Worm (Caenorhabditis elegans) whole organism, midembryonic: ENCODE measurements around the gene Y51H7C.13.

Source experiments
- T22C8.4 ChIP-seq: fragments of 200-800 bp; sonication (Bioruptor generic); IDR thresholded peaks from 2 replicates; pipeline ENCODE4 v1.3.6; 2022; ENCODE audit warnings: missing genetic modification characterization, missing compliant biosample characterization
- flt-1 ChIP-seq: fragments of 200-800 bp; sonication (Bioruptor generic); IDR thresholded peaks from 2 replicates; pipeline ENCODE4 v1.3.6; 2022; ENCODE audit warnings: missing genetic modification characterization, missing compliant biosample characterization
- med-1 ChIP-seq: sonication (generic microtip); optimal IDR thresholded peaks from 2 replicates; lab custom pipeline; 2017; ENCODE audit warnings: missing genetic modification characterization, mild to moderate bottlenecking, missing compliant biosample characterization, antibody characterized with exemption, missing genetic modification reagents; ENCODE audit not compliant: insufficient read depth
- tab-1 ChIP-seq: fragments of 200-800 bp; sonication (Bioruptor generic); IDR thresholded peaks from 2 replicates; pipeline ENCODE4 v1.3.6; 2022; ENCODE audit warnings: missing genetic modification characterization, missing compliant biosample characterization
- ztf-29 ChIP-seq: fragments of 200-800 bp; sonication (Bioruptor generic); IDR thresholded peaks from 2 replicates; pipeline ENCODE4 v1.3.6; 2022; ENCODE audit warnings: missing genetic modification reagents, missing genetic modification characterization, missing compliant biosample characterization

DNA sequence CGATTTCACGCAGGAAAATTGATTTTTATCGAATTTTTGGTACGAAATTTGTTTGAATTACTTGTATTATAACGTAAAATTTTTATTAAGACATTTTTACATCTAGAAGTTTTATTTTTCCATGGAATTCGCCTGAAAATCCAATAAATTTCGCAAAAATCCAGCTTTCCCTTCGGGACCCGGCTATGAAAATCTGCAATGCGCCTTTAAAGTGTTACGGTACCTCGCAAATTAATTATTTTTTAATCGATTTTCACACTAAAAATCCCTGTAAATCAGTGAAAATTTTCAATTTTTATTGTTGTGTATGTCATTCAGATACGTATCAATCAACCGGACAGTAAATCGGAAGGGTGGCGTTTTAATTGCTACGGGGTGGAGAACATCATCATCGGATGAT, 34.6 kb upstream of the Y51H7C.13 start:
- TF ChIP-seq flt-1 (no peak), T22C8.4 (GFP tag; lab: Robert Waterston, UW) (no peak), ztf-29 (no peak), tab-1 (GFP tag; lab: Robert Waterston, UW) (no peak), med-1 (GFP tag; lab: Kevin White, UChicago) (no peak)
